Worm (Caenorhabditis elegans): ENCODE results near the gene ZK593.2.

- peak; percentile 16 for TF ChIP-seq pqm-1 (tag; optimal IDR thresholded peaks at IDR 0.05)
- TF ChIP-seq ceh-82 (tag; optimal IDR thresholded peaks at IDR 0.05), result peak; percentile 7
- TF ChIP-seq nhr-77 (tag; optimal IDR thresholded peaks at IDR 0.05), result no peak
These were observed 19.9 kb downstream of the ZK593.2 start, which contains the start of the genes dnc-1 and lsm-7 for ce11 chrIV:10933062-10933552.

All from whole organism, L3 larva.